Fruit fly (Drosophila melanogaster) whole organism, embryonic: ENCODE measurements around the gene CG9029.

Source experiments
- Atf-2 ChIP-seq: fragments of 200-800 bp; sonication (Bioruptor generic); optimal IDR thresholded peaks from 2 replicates; lab custom pipeline; 2016; ENCODE audit warnings: missing biosample characterization, missing genetic modification characterization
- B-H2 ChIP-seq: fragments of 200-800 bp; sonication (Bioruptor generic); optimal IDR thresholded peaks from 2 replicates; lab custom pipeline; 2018; ENCODE audit warnings: missing biosample characterization, mild to moderate bottlenecking, missing genetic modification characterization
- CG10431 ChIP-seq: fragments of 200-800 bp; sonication (Bioruptor generic); optimal IDR thresholded peaks from 3 replicates; lab custom pipeline; 2018; ENCODE audit warnings: missing biosample characterization, mild to moderate bottlenecking, missing genetic modification characterization
- CG11085 ChIP-seq: fragments of 200-800 bp; sonication (Bioruptor generic); IDR thresholded peaks from 2 replicates; pipeline ENCODE4 v1.3.6; 2022; ENCODE audit warnings: missing biosample characterization, missing genetic modification characterization
- CG12942 ChIP-seq: fragments of 200-800 bp; sonication (Bioruptor generic); optimal IDR thresholded peaks from 3 replicates; lab custom pipeline; 2016; ENCODE audit warnings: missing biosample characterization, missing genetic modification characterization
- CG13287 ChIP-seq: fragments of 200-800 bp; sonication (Bioruptor generic); IDR thresholded peaks from 2 replicates; pipeline ENCODE4 v1.3.6; 2022; ENCODE audit warnings: missing biosample characterization, missing genetic modification characterization; ENCODE audit not compliant: partially characterized antibody
- CG13424 ChIP-seq: fragments of 200-800 bp; sonication (Bioruptor generic); optimal IDR thresholded peaks from 2 replicates; lab custom pipeline; 2019; ENCODE audit warnings: missing biosample characterization, mild to moderate bottlenecking, missing genetic modification characterization, moderate library complexity
- CG14860 ChIP-seq: fragments of 200-800 bp; sonication (Bioruptor generic); IDR thresholded peaks from 3 replicates; pipeline ENCODE4 v1.3.6; 2022; ENCODE audit warnings: missing biosample characterization, missing genetic modification characterization; ENCODE audit not compliant: partially characterized antibody
- CG1647 ChIP-seq: fragments of 200-800 bp; sonication (Bioruptor generic); optimal IDR thresholded peaks from 3 replicates; lab custom pipeline; 2016; ENCODE audit warnings: missing biosample characterization, missing genetic modification characterization
- CG17186 ChIP-seq: fragments of 200-800 bp; sonication (Bioruptor generic); optimal IDR thresholded peaks from 3 replicates; lab custom pipeline; 2017; ENCODE audit warnings: missing biosample characterization, missing genetic modification reagents, missing genetic modification characterization
- CG17361 ChIP-seq: fragments of 200-800 bp; sonication (Bioruptor generic); IDR thresholded peaks from 3 replicates; pipeline ENCODE4 v1.3.6; 2022; ENCODE audit warnings: missing biosample characterization, missing genetic modification characterization
- CG17568 ChIP-seq: fragments of 200-800 bp; sonication (Bioruptor generic); optimal IDR thresholded peaks from 2 replicates; lab custom pipeline; 2018; ENCODE audit warnings: missing biosample characterization, mild to moderate bottlenecking, missing genetic modification characterization, moderate library complexity
- CG5245 ChIP-seq: fragments of 200-800 bp; sonication (Bioruptor generic); optimal IDR thresholded peaks from 3 replicates; lab custom pipeline; 2016; ENCODE audit warnings: missing biosample characterization, missing genetic modification characterization
- CG6791 ChIP-seq: fragments of 200-800 bp; sonication (Bioruptor generic); IDR thresholded peaks from 3 replicates; pipeline ENCODE4 v1.3.6; 2022; ENCODE audit warnings: missing biosample characterization, missing genetic modification characterization; ENCODE audit not compliant: partially characterized antibody
- CG9932 ChIP-seq: fragments of 200-800 bp; sonication (Bioruptor generic); IDR thresholded peaks from 2 replicates; pipeline ENCODE4 v1.3.6; 2022; ENCODE audit warnings: missing biosample characterization, missing genetic modification characterization
- CHES-1-like ChIP-seq: fragments of 200-800 bp; sonication (Bioruptor generic); optimal IDR thresholded peaks from 2 replicates; lab custom pipeline; 2016; ENCODE audit warnings: missing biosample characterization, missing genetic modification characterization
- CkIIα-i1 ChIP-seq: fragments of 200-800 bp; sonication (Bioruptor generic); IDR thresholded peaks from 2 replicates; pipeline ENCODE4 v1.3.6; 2022; ENCODE audit warnings: missing biosample characterization, missing genetic modification characterization
- D19A ChIP-seq: fragments of 200-800 bp; optimal IDR thresholded peaks from 3 replicates; lab custom pipeline; 2019; ENCODE audit warnings: missing biosample characterization, mild to moderate bottlenecking, missing genetic modification characterization, moderate library complexity
- Ets97D ChIP-seq: fragments of 200-800 bp; sonication (Bioruptor generic); optimal IDR thresholded peaks from 3 replicates; lab custom pipeline; 2016; ENCODE audit warnings: missing biosample characterization, missing genetic modification characterization
- Hand ChIP-seq: fragments of 200-800 bp; sonication (Bioruptor generic); optimal IDR thresholded peaks from 2 replicates; lab custom pipeline; 2017; ENCODE audit warnings: mild to moderate bottlenecking, missing biosample characterization, missing genetic modification reagents, missing genetic modification characterization
- Hey ChIP-seq: fragments of 200-800 bp; sonication (Bioruptor generic); optimal IDR thresholded peaks from 3 replicates; lab custom pipeline; 2018; ENCODE audit warnings: missing biosample characterization, mild to moderate bottlenecking, missing genetic modification characterization
- MESR4 ChIP-seq: fragments of 200-800 bp; sonication (Bioruptor generic); optimal IDR thresholded peaks from 2 replicates; lab custom pipeline; 2018; ENCODE audit warnings: missing biosample characterization, mild to moderate bottlenecking, missing genetic modification characterization, moderate library complexity
- Mad ChIP-seq: fragments of 200-800 bp; sonication (Bioruptor generic); optimal IDR thresholded peaks from 2 replicates; lab custom pipeline; 2016; ENCODE audit warnings: missing biosample characterization, missing genetic modification characterization
- Nf-YB ChIP-seq: fragments of 200-800 bp; sonication (Bioruptor generic); optimal IDR thresholded peaks from 3 replicates; lab custom pipeline; 2019; ENCODE audit warnings: missing biosample characterization, mild to moderate bottlenecking, missing genetic modification characterization, moderate library complexity
- Rfx ChIP-seq: fragments of 200-800 bp; sonication (Bioruptor generic); IDR thresholded peaks from 2 replicates; pipeline ENCODE4 v1.3.6; 2022; ENCODE audit warnings: missing biosample characterization, missing genetic modification characterization
- Vsx1 ChIP-seq: fragments of 200-800 bp; sonication (Bioruptor generic); optimal IDR thresholded peaks from 2 replicates; lab custom pipeline; 2017; ENCODE audit warnings: missing biosample characterization, mild to moderate bottlenecking, missing genetic modification characterization, missing genetic modification reagents
- az2 ChIP-seq: fragments of 200-800 bp; sonication (Bioruptor generic); optimal IDR thresholded peaks from 3 replicates; lab custom pipeline; 2016; ENCODE audit warnings: missing biosample characterization, missing genetic modification characterization
- bigmax ChIP-seq: fragments of 200-800 bp; sonication (Bioruptor generic); optimal IDR thresholded peaks from 2 replicates; lab custom pipeline; 2018; ENCODE audit warnings: missing biosample characterization, mild to moderate bottlenecking, missing genetic modification characterization
- btn ChIP-seq: fragments of 200-800 bp; sonication (Bioruptor generic); optimal IDR thresholded peaks from 2 replicates; lab custom pipeline; 2016; ENCODE audit warnings: missing biosample characterization, missing genetic modification characterization
- chm ChIP-seq: fragments of 200-800 bp; sonication (Bioruptor generic); IDR thresholded peaks from 2 replicates; pipeline ENCODE4 v1.3.6; 2022; ENCODE audit warnings: missing biosample characterization, missing genetic modification characterization
- croc ChIP-seq: fragments of 200-800 bp; sonication (Bioruptor generic); conservative IDR thresholded peaks from 3 replicates; pipeline ENCODE4 v1.3.6; 2022; ENCODE audit warnings: missing biosample characterization, missing genetic modification characterization
- en ChIP-seq: fragments of 200-800 bp; sonication (Bioruptor generic); optimal IDR thresholded peaks from 2 replicates; lab custom pipeline; 2016; ENCODE audit warnings: missing biosample characterization, missing genetic modification characterization
- fd102C ChIP-seq: fragments of 200-800 bp; sonication (Bioruptor generic); optimal IDR thresholded peaks from 2 replicates; lab custom pipeline; 2018; ENCODE audit warnings: missing biosample characterization, mild to moderate bottlenecking, missing genetic modification characterization, moderate library complexity
- fu2 ChIP-seq: fragments of 200-800 bp; sonication (Bioruptor generic); optimal IDR thresholded peaks from 2 replicates; lab custom pipeline; 2016; ENCODE audit warnings: missing biosample characterization, missing genetic modification characterization
- gro ChIP-seq: fragments of 200-800 bp; sonication (Bioruptor generic); optimal IDR thresholded peaks from 2 replicates; lab custom pipeline; 2016; ENCODE audit warnings: missing biosample characterization, missing genetic modification characterization
- gsb ChIP-seq: fragments of 200-800 bp; sonication (Bioruptor generic); IDR thresholded peaks from 2 replicates; pipeline ENCODE4 v1.3.6; 2022; ENCODE audit warnings: missing biosample characterization, missing genetic modification characterization
- hb ChIP-seq: fragments of 200-800 bp; sonication (Bioruptor generic); IDR thresholded peaks from 3 replicates; pipeline ENCODE4 v1.3.6; 2022; ENCODE audit warnings: missing biosample characterization, missing genetic modification characterization; ENCODE audit not compliant: partially characterized antibody
- lola ChIP-seq, 3 experiments: fragments of >200 bp in 2 of 3; fragments of 200-800 bp in 1 of 3; sonication (Bioruptor generic) in 1 of 3; optimal IDR thresholded peaks; 2 replicates each; lab custom pipeline; 2017 to 2019; ENCODE audit warnings: missing biosample characterization in 3 of 3, missing genetic modification characterization in 3 of 3, mild to moderate bottlenecking in 1 of 3, moderate library complexity in 1 of 3
- nerfin-2 ChIP-seq: fragments of 200-800 bp; sonication (Bioruptor generic); IDR thresholded peaks from 2 replicates; pipeline ENCODE4 v1.3.6; 2022; ENCODE audit warnings: missing biosample characterization, missing genetic modification characterization; ENCODE audit not compliant: partially characterized antibody
- pb ChIP-seq: fragments of 200-800 bp; sonication (Bioruptor generic); optimal IDR thresholded peaks from 3 replicates; lab custom pipeline; 2016; ENCODE audit warnings: missing biosample characterization, missing genetic modification characterization
- pnt ChIP-seq: fragments of 200-800 bp; sonication (Bioruptor generic); optimal IDR thresholded peaks from 3 replicates; lab custom pipeline; 2016; ENCODE audit warnings: missing biosample characterization, missing genetic modification characterization
- pros ChIP-seq: fragments of 200-800 bp; sonication (Bioruptor generic); optimal IDR thresholded peaks from 3 replicates; lab custom pipeline; 2019; ENCODE audit warnings: missing biosample characterization, mild to moderate bottlenecking, missing genetic modification characterization, moderate library complexity
- slou ChIP-seq: fragments of 200-800 bp; sonication (Bioruptor generic); optimal IDR thresholded peaks from 3 replicates; lab custom pipeline; 2016; ENCODE audit warnings: missing biosample characterization, missing genetic modification characterization
- stwl ChIP-seq: fragments of 200-800 bp; sonication (Bioruptor generic); optimal IDR thresholded peaks from 3 replicates; lab custom pipeline; 2018; ENCODE audit warnings: missing biosample characterization, mild to moderate bottlenecking, missing genetic modification characterization, moderate library complexity
- tin ChIP-seq: fragments of 200-800 bp; sonication (Bioruptor generic); optimal IDR thresholded peaks from 3 replicates; lab custom pipeline; 2016; ENCODE audit warnings: missing biosample characterization, missing genetic modification characterization
- tio ChIP-seq: fragments of 200-800 bp; sonication (Bioruptor generic); optimal IDR thresholded peaks from 2 replicates; lab custom pipeline; 2017; ENCODE audit warnings: missing biosample characterization, missing genetic modification characterization, inconsistent platforms
- tna ChIP-seq: fragments of 200-800 bp; sonication (Bioruptor generic); IDR thresholded peaks from 2 replicates; pipeline ENCODE4 v1.3.6; 2022; ENCODE audit warnings: missing biosample characterization, missing genetic modification characterization; ENCODE audit not compliant: partially characterized antibody
- trem ChIP-seq: fragments of 200-800 bp; optimal IDR thresholded peaks from 3 replicates; lab custom pipeline; 2019; ENCODE audit warnings: missing biosample characterization, mild to moderate bottlenecking, missing genetic modification characterization, moderate library complexity
- zfh2 ChIP-seq: fragments of 200-800 bp; sonication (Bioruptor generic); optimal IDR thresholded peaks from 2 replicates; lab custom pipeline; 2016; ENCODE audit warnings: missing biosample characterization, missing genetic modification characterization

CG9029 gene

DNA sequence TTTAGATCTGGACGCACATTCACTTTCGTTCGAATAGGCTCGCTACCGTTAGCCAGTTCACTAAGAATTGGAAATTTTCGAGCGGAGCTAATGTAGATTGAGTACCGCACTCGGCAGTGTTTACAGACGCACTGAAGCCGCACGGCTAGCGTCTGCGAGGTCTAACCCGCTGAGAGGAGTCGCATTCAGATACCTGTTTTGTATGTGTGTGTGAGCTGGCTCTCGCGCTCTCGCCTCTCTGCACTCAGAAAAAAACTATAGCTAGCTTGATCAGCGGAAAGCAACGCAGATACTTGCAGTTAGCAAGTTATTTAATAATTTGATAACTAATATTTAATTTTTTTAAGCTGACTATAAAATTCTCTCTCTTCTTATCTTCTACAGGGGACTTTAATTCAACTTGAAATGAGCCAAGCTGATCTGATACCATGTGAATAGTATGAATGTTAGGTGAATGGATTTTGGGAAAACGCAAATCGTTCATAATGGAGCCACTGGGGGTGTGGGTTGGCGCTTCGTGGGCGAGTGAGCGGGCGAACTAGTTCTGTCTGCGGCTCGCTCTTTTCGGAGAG, 6.4 kb upstream of the CG9029 start, which contains the start of gene rau (continued):
- TF ChIP-seq B-H2 (GFP tag; lab: Kevin White, UChicago) (peak; percentile 65), CG17186 (peak; percentile 40), gsb (peak; percentile 56; the same call in 1 of the 2 replicates), tin (peak; percentile 56), chm (peak; percentile 85; the same call in 1 of the 2 replicates), az2 (GFP tag; lab: Kevin White, UChicago) (peak; percentile 70), fd102C (GFP tag; lab: Kevin White, UChicago) (peak; percentile 43), Ets97D (no peak), hb (no peak), stwl (tag; lab: Kevin White, UChicago) (peak; percentile 26), CkIIα-i1 (no peak), pb (GFP tag; lab: Kevin White, UChicago) (no peak), Mad (GFP tag; lab: Kevin White, UChicago) (peak; percentile 54), zfh2 (GFP tag; lab: Kevin White, UChicago) (peak; percentile 26), fu2 (no peak), CG9932 (GFP tag; lab: Robert Waterston, UW) (peak; percentile 77), CG14860 (GFP tag; lab: Robert Waterston, UW) (0 out of 3 replicates have a peak, but pooled peaks have one; percentile 27), Nf-YB (GFP tag; lab: Kevin White, UChicago) (peak; percentile 36), tna (GFP tag; lab: Robert Waterston, UW) (no peak), CG10431 (GFP tag; lab: Kevin White, UChicago) (peak; percentile 1), slou (GFP tag; lab: Kevin White, UChicago) (no peak), btn (GFP tag; lab: Kevin White, UChicago) (no peak), en (GFP tag; lab: Kevin White, UChicago) (no peak), trem (tag; lab: Kevin White, UChicago) (peak; percentile 63), pnt (GFP tag; lab: Kevin White, UChicago) (no peak), Hey (tag; lab: Kevin White, UChicago) (no peak), gro (GFP tag; lab: Kevin White, UChicago) (peak; percentile 14), nerfin-2 (GFP tag; lab: Robert Waterston, UW) (0 out of 2 replicates have a peak, but pooled peaks have one; percentile 19), CG5245 (GFP tag; lab: Kevin White, UChicago) (peak; percentile 29), CG17568 (GFP tag; lab: Kevin White, UChicago) (peak; percentile 70), MESR4 (GFP tag; lab: Kevin White, UChicago) (peak; percentile 5), Vsx1 (GFP tag; lab: Kevin White, UChicago) (peak; percentile 78), tio (GFP tag; lab: Kevin White, UChicago) (peak; percentile 66), lola (GFP tag; optimal IDR thresholded peaks at IDR 0.05; lab: Kevin White, UChicago) (peak in 1 of 3 experiments; percentile 68), Rfx (peak; percentile 80), CG17361 (GFP tag; lab: Robert Waterston, UW) (peak; percentile 83), CG13287 (GFP tag; lab: Robert Waterston, UW) (no peak), CHES-1-like (GFP tag; lab: Kevin White, UChicago) (peak; percentile 35), Atf-2 (no peak), Hand (peak; percentile 15), CG13424 (peak; percentile 85), CG1647 (GFP tag; lab: Kevin White, UChicago) (no peak), CG12942 (GFP tag; lab: Kevin White, UChicago) (peak; percentile 20), croc (GFP tag; lab: Robert Waterston, UW) (peak; percentile 61), D19A (tag; lab: Kevin White, UChicago) (peak; percentile 73), pros (GFP tag; lab: Kevin White, UChicago) (peak; percentile 63), bigmax (no peak), CG11085 (GFP tag; lab: Robert Waterston, UW) (no peak), CG6791 (GFP tag; lab: Robert Waterston, UW) (no peak)
